Fruit fly (Drosophila melanogaster): ENCODE data around the gene loco.

The loco gene

DNA sequence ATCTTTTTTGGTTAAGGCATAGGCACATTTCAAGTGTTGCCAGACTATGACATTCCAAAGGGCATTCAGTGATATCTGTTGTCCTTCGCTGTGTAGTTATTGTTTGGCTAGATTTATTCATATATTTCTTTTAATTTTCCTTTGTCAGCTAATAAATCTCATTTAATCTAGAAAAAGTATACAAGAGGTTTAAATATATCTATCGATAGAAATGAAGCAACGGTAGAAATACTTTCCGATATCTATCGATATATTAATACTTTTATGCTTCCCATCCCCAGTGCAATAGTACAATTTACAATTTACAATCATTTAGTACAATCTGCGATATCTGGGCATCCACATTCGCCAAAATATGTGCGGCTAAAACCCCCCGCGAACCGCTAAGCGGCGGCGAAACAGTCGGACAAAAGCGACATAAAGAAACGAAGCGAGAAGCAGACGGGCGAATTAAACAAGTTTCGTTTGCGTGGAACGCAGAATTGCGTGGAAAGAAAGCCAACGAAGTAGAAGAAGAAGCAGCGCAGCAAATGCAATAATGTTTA lies 51.7 kb downstream of the loco start, which contains the start of gene Efa6 (continued):
- TF ChIP-seq pfk (GFP tag; optimal IDR thresholded peaks at IDR 0.05) = no peak
- TF ChIP-seq CG10366 (GFP tag; IDR thresholded peaks at IDR 0.05) = no peak
- TF ChIP-seq CG3163 (GFP tag; optimal IDR thresholded peaks at IDR 0.05) = no peak
- TF ChIP-seq CG7963 (GFP tag; IDR thresholded peaks at IDR 0.05; ENCODE audit: partially characterized antibody) = peak; percentile 85
- TF ChIP-seq usp (GFP tag; optimal IDR thresholded peaks at IDR 0.05) = no peak
- no peak for TF ChIP-seq CG33557 (GFP tag; optimal IDR thresholded peaks at IDR 0.05)
- TF ChIP-seq Ravus (GFP tag; IDR thresholded peaks at IDR 0.05) = no peak
- peak; percentile 22 for TF ChIP-seq CG15269 (tag; optimal IDR thresholded peaks at IDR 0.05)
- no peak for TF ChIP-seq CG17612 (GFP tag; IDR thresholded peaks at IDR 0.05)
- TF ChIP-seq sqz (GFP tag; optimal IDR thresholded peaks at IDR 0.05) = no peak
- peak; percentile 43 for TF ChIP-seq CG13894 (tag; optimal IDR thresholded peaks at IDR 0.05)
- peak; percentile 71 for TF ChIP-seq CG4617 (GFP tag; optimal IDR thresholded peaks at IDR 0.05; ENCODE audit: borderline replicate concordance)
- TF ChIP-seq btn (GFP tag; optimal IDR thresholded peaks at IDR 0.05) = no peak
- TF ChIP-seq ERR (GFP tag; optimal IDR thresholded peaks at IDR 0.05) = peak; percentile 26
- TF ChIP-seq CG43689 (GFP tag; IDR thresholded peaks at IDR 0.05) = no peak
- no peak for TF ChIP-seq en (GFP tag; optimal IDR thresholded peaks at IDR 0.05)
- no peak for TF ChIP-seq Asciz (GFP tag; optimal IDR thresholded peaks at IDR 0.05)
- TF ChIP-seq trh (GFP tag; optimal IDR thresholded peaks at IDR 0.05) = peak; percentile 47
- TF ChIP-seq trem (tag; optimal IDR thresholded peaks at IDR 0.05) = peak; percentile 84
- peak; percentile 47 for TF ChIP-seq CG18764 (GFP tag; optimal IDR thresholded peaks at IDR 0.05)
- TF ChIP-seq CG9876 (GFP tag; optimal IDR thresholded peaks at IDR 0.05) = no peak
- TF ChIP-seq C15 (GFP tag; IDR thresholded peaks at IDR 0.05) = no peak
- TF ChIP-seq crc (GFP tag; optimal IDR thresholded peaks at IDR 0.05) = no peak
- peak; percentile 97 for TF ChIP-seq Scr (GFP tag; IDR thresholded peaks at IDR 0.05; ENCODE audit: partially characterized antibody)
- TF ChIP-seq nerfin-1 (tag; optimal IDR thresholded peaks at IDR 0.05) = peak; percentile 43
- 0 out of 2 replicates have a peak, but pooled peaks have one; percentile 45 for TF ChIP-seq Atf6 (GFP tag; IDR thresholded peaks at IDR 0.05)
- peak; percentile 91 for TF ChIP-seq sens (GFP tag)
- peak; percentile 96 for TF ChIP-seq BEAF-32 (GFP tag; optimal IDR thresholded peaks at IDR 0.05)
- peak; percentile 46 for TF ChIP-seq Sin3A (optimal IDR thresholded peaks at IDR 0.05)
- TF ChIP-seq Hr78 (GFP tag; optimal IDR thresholded peaks at IDR 0.05) = no peak
- TF ChIP-seq ham (GFP tag; IDR thresholded peaks at IDR 0.05) = no peak
- no peak for TF ChIP-seq CG11456 (GFP tag; IDR thresholded peaks at IDR 0.05)
- no peak for TF ChIP-seq aop (GFP tag; IDR thresholded peaks at IDR 0.05)
- no peak for TF ChIP-seq chm (GFP tag; IDR thresholded peaks at IDR 0.05)
- TF ChIP-seq Stat92E (GFP tag; optimal IDR thresholded peaks at IDR 0.05) = peak in 1 of 3 experiments; percentile 62
- no peak for TF ChIP-seq Doc2 (GFP tag; IDR thresholded peaks at IDR 0.05)
- TF ChIP-seq zfh1 (GFP tag; IDR thresholded peaks at IDR 0.05) = no peak
- TF ChIP-seq sob (GFP tag; IDR thresholded peaks at IDR 0.05) = peak; percentile 31; the same call in 1 of the 2 replicates
- TF ChIP-seq Trl (optimal IDR thresholded peaks at IDR 0.05) = no peak
- peak; percentile 59 for TF ChIP-seq Trl (GFP tag; optimal IDR thresholded peaks at IDR 0.05)
- no peak for TF ChIP-seq CG16815 (GFP tag; optimal IDR thresholded peaks at IDR 0.05)
- TF ChIP-seq CG10321 (GFP tag; IDR thresholded peaks at IDR 0.05) = no peak
- peak; percentile 15 for TF ChIP-seq ems (GFP tag; optimal IDR thresholded peaks at IDR 0.05)
- peak; percentile 45 for TF ChIP-seq CG9797 (GFP tag; optimal IDR thresholded peaks at IDR 0.05)
- peak; percentile 26 for TF ChIP-seq az2 (GFP tag; optimal IDR thresholded peaks at IDR 0.05)
- no peak for TF ChIP-seq CG3407 (GFP tag; optimal IDR thresholded peaks at IDR 0.05)
- TF ChIP-seq crol (GFP tag; IDR thresholded peaks at IDR 0.05) = peak; percentile 56
- peak; percentile 93 for TF ChIP-seq Sry-δ (GFP tag; optimal IDR thresholded peaks at IDR 0.05)
- peak; percentile 83 for TF ChIP-seq hb (GFP tag; IDR thresholded peaks at IDR 0.05; ENCODE audit: partially characterized antibody)
- no peak for TF ChIP-seq CG6854 (GFP tag; optimal IDR thresholded peaks at IDR 0.05)
- no peak for TF ChIP-seq her (GFP tag; optimal IDR thresholded peaks at IDR 0.05)
- TF ChIP-seq eve (GFP tag; optimal IDR thresholded peaks at IDR 0.05) = no peak
